Worm (Caenorhabditis elegans): ENCODE measurements around the gene Y57G7A.6.
"Not testable (repeated sequence)": the region's sequence is repeated elsewhere in the genome, so short reads cannot be mapped to it uniquely, and the experiment has no call there.

Gene Y57G7A.6

DNA sequence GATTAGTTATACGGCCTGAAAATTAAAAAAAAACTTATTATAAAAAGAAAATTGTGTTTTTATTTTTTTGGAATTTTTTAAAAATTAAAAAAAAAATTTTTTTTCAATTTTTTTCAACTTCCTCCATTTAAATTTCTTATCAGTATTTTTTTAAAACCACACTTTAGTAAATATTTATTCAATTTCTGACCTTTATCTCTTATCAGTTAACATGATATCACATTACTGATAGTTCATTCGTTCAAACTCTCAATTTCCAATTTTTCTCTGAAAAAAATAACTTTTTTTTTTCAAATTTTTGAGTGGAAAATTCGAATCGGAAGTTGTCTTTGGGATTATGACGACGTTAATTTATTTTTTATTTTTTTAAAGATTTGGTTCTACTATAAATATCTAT, 12.3 kb upstream of the Y57G7A.6 start:
- no peak for TF ChIP-seq unc-62 (GFP tag; optimal IDR thresholded peaks at IDR 0.05)

ce11 chrII:1297044-1297696, 11.8 kb upstream of the Y57G7A.6 start:
- no peak for TF ChIP-seq unc-62 (GFP tag; optimal IDR thresholded peaks at IDR 0.05)

DNA sequence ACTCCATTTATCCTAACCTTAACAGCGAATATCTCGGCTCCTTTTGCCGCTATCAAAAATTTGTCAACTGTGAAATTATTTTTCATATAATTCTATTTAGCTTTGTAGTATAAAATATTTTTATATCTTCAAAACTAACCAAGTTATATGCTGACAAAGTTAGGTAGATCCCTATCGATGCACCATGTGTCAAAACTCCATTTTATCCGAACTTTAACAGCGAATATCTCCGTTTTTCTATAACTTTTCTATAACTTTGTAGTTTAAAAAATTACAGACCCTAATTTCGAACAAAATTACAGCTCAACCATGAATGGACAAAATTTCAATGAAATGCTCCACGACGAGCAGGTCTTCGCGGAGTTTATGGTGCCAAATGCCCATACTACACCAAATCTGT, 10.4 kb upstream of the Y57G7A.6 start, which contains the start of gene Y57G7A.2:
Gene Y57G7A.2 (plus strand): TSS at position 301 of the 400 bp plus-strand sequence.
- no peak for TF ChIP-seq unc-62 (GFP tag; optimal IDR thresholded peaks at IDR 0.05)

- no peak for TF ChIP-seq unc-62 (GFP tag; optimal IDR thresholded peaks at IDR 0.05)
Observed at ce11 chrII:1293157-1293556, 7.7 kb upstream of the Y57G7A.6 start, which contains the start of gene srz-64. srz-64 (minus strand) TSS chrII:1293257.

DNA sequence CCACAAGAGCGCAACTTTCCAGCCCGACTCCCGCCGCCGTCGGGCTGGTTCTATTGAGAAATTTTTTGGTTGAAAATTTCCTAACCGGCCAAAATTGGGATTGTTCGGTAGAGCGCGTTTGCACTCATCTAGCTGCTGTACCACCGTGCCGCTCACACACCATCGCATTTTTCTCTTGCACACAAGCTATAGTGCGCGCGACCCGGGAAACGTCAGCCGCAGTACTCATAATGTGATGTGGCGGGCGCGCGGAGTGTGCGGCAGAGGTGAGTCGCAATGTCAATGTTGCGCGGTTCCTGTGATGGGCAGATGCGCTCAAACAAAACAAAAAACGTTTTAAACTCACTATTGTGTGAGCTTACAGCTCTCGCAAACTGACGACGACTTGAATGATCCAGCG, 429 bp downstream of the Y57G7A.6 start:
- TF ChIP-seq unc-62 (GFP tag; optimal IDR thresholded peaks at IDR 0.05) = no peak

DNA sequence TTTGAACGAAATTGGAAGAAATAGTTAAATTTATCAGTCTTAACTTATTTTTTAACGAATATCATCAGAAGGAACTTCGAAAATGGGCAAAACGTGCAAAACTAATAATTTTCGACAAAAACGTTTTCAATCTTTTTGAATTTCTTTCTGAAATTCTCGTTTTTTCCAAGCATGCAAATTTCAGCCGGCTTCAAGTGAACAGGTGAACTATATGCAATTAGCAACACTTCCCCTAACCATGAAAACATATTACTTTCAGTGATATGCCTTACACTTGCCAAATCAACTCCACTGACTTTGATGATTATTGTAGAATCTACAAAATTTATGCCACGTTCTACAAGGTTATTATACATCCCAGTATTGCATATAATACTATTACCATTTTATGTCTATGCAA, 7.1 kb downstream of the Y57G7A.6 start, which contains the start of gene srz-63:
Gene srz-63 (plus strand): TSS at position 301 of the 400 bp plus-strand sequence.
- TF ChIP-seq unc-62 (GFP tag; optimal IDR thresholded peaks at IDR 0.05) = not testable (repeated sequence)

DNA sequence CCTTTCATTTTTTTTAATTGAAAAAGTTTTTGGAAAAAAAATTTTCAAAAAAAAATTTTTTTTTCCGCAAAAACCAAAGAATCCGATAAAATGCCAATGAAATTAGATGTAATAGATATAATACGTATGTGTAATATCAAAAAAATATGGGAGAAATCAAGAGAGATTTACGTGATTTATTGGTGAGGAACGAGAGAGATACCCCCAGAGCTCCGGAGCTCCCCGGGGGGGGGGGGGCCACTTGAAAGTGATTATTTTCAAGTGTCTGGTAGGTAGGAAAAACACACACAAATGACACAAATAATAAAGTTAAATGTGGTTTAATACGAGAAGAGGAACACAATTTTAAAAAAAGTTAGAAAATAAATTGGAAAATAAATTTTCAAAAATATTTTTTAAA, 8.6 kb downstream of the Y57G7A.6 start, which contains the start of gene Y57G7A.11:
Gene Y57G7A.11 (minus strand): TSS at position 101 of the 400 bp plus-strand sequence.
- no peak for TF ChIP-seq unc-62 (GFP tag; optimal IDR thresholded peaks at IDR 0.05)

DNA sequence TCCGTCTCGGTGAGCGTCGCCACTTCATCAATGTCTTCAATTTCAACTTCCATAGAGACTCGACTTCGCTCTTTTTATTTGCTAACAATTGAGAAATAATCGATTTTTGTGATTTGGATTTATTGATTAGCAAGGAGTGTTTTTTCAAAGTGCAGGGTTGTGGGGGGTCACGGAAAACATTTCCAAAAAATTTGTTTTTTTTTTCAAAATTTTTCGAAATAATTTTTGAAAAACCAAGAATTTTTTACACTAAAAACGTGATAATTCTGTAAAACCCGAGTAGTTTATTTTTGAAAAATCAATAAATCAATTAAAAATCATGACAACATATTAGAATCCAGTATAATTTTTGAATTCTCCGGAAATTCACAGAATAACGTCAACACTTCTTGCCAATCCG, 10.0 kb downstream of the Y57G7A.6 start, which contains the start of gene Y57G7A.5:
Gene Y57G7A.5 (minus strand): TSS at position 101 of the 400 bp plus-strand sequence.
- no peak for TF ChIP-seq unc-62 (GFP tag; optimal IDR thresholded peaks at IDR 0.05)

- no peak for TF ChIP-seq unc-62 (GFP tag; optimal IDR thresholded peaks at IDR 0.05)
Observed at ce11 chrII:1271814-1272213, 13.6 kb downstream of the Y57G7A.6 start, which contains the start of gene srw-66. srw-66 (minus strand) TSS chrII:1271914.

DNA sequence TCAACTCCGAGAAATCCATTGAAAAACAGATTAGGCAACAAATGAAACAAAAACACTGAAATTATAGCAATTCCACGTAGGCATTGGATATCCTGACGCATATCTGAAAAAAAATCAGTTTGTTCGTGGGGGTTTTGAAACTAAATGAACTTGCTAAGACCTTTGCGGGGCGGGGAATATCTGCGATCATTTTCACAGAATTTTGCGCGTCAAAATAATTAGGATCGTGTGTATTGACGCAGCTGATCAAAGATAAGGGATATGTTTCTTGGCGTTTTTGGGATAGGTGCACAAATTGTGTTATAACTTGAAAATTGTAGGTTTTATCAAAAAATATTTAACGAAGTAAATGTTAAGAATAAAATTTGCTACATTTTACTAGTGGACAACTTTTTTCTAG, 18.6 kb downstream of the Y57G7A.6 start, which contains the start of gene oac-30:
Gene oac-30 (minus strand): TSS at position 101 of the 400 bp plus-strand sequence.
- no peak for TF ChIP-seq unc-62 (GFP tag; optimal IDR thresholded peaks at IDR 0.05)

ce11 chrII:1258634-1259033, 26.8 kb downstream of the Y57G7A.6 start, which contains the start of gene clpr-2:
clpr-2 (plus strand) TSS chrII:1258934.
- TF ChIP-seq unc-62 (GFP tag; optimal IDR thresholded peaks at IDR 0.05) = no peak

- TF ChIP-seq unc-62 (GFP tag; optimal IDR thresholded peaks at IDR 0.05) = no peak
Observed at ce11 chrII:1256742-1257141, 28.7 kb downstream of the Y57G7A.6 start.

DNA sequence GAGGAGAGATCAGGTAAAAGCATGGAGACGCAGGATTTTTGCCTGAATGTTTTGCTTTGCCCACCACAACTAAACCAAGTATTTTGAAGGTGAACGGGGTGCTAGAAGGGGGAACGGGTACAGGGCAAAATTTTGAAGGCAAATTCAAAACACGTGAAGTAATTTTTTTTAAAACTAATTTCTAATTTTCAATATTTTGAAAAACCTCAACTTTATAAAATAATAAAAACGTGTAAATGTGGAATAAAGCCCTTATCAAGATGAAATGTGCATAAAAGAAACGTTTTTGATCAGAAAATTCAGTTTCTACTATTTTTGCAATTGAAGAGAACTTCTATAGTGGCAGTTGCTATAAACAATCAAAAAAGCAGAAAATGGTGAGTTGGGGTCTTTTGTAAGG, 29.8 kb downstream of the Y57G7A.6 start, which contains the start of gene clec-119:
Gene clec-119 (plus strand): TSS at position 301 of the 400 bp plus-strand sequence.
- no peak for TF ChIP-seq unc-62 (GFP tag; optimal IDR thresholded peaks at IDR 0.05)

ce11 chrII:1252259-1252658, 33.2 kb downstream of the Y57G7A.6 start, which contains the start of gene lin-42:
lin-42 (minus strand) TSS chrII:1252359.
- TF ChIP-seq unc-62 (GFP tag; optimal IDR thresholded peaks at IDR 0.05) = no peak

- no peak for TF ChIP-seq unc-62 (GFP tag; optimal IDR thresholded peaks at IDR 0.05)
Observed at ce11 chrII:1246855-1247259, 38.6 kb downstream of the Y57G7A.6 start.

DNA sequence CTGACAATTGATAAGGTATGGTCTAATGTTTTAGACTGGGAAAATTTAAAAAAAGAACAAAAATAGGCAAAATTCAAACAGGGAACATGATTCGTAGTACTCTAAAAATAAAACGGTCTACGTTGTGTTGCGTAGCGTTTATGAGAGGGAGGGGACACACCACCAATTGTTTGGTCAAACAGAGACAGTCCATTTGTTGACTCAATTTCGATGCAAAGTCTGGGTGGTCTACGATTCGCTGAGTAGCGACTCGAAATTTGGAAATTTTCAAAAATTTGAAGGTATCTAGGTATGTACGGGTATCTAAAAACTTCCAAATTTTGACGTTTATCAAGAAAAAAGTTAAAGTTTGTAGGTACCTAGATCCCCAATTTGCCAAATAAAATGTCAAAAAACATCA, 39.6 kb downstream of the Y57G7A.6 start:
- TF ChIP-seq unc-62 (GFP tag; optimal IDR thresholded peaks at IDR 0.05) = no peak

DNA sequence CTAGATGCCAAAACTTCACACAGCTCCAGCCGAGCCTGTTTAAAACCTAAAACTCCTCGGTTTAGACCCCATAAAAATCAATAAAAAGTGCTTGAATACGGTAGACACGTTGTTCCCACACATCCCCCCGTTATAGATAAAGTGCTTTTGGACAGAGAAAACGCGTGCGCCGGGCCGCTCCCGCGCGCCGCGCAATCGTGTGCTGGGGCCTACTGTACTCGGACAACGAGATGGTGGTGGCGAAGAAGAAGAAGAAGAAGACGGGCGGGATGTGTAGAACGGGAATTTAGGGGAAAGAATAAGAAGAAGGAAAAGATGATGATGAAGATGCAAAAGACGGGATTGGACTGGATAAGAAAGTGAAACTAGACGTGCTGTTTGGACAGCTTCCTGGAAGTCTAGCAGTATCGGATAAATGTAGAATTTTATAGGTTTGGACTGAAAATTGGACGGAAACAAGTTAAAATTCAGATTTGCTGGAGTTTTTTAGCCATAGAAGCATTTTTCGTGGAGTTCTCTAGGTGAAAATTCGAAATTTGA, 40.9 kb downstream of the Y57G7A.6 start:
- TF ChIP-seq unc-62 (GFP tag; optimal IDR thresholded peaks at IDR 0.05) = no peak

Measured in whole organism, dauer.